Fruit fly (Drosophila melanogaster) whole organism, embryonic: ENCODE results near the gene Reck.

Experiments used
- CG11456 ChIP-seq: fragments of 200-800 bp; sonication (Bioruptor generic); IDR thresholded peaks from 3 replicates; pipeline ENCODE4 v1.3.6; 2022; ENCODE audit warnings: missing biosample characterization, missing genetic modification characterization
- CG12236 ChIP-seq: fragments of 200-800 bp; sonication (Bioruptor generic); optimal IDR thresholded peaks from 2 replicates; lab custom pipeline; 2016; ENCODE audit warnings: missing biosample characterization, missing genetic modification characterization
- Sox102F ChIP-seq: fragments of 200-800 bp; sonication (Bioruptor generic); optimal IDR thresholded peaks from 2 replicates; lab custom pipeline; 2018; ENCODE audit warnings: missing biosample characterization, mild to moderate bottlenecking, missing genetic modification characterization, moderate library complexity
- mam ChIP-seq: fragments of 200-800 bp; sonication (Bioruptor generic); optimal IDR thresholded peaks from 3 replicates; lab custom pipeline; 2016; ENCODE audit warnings: missing biosample characterization, missing genetic modification characterization
- slp2 ChIP-seq: fragments of 200-800 bp; sonication (Bioruptor generic); optimal IDR thresholded peaks from 2 replicates; lab custom pipeline; 2016; ENCODE audit warnings: missing biosample characterization, missing genetic modification characterization

DNA sequence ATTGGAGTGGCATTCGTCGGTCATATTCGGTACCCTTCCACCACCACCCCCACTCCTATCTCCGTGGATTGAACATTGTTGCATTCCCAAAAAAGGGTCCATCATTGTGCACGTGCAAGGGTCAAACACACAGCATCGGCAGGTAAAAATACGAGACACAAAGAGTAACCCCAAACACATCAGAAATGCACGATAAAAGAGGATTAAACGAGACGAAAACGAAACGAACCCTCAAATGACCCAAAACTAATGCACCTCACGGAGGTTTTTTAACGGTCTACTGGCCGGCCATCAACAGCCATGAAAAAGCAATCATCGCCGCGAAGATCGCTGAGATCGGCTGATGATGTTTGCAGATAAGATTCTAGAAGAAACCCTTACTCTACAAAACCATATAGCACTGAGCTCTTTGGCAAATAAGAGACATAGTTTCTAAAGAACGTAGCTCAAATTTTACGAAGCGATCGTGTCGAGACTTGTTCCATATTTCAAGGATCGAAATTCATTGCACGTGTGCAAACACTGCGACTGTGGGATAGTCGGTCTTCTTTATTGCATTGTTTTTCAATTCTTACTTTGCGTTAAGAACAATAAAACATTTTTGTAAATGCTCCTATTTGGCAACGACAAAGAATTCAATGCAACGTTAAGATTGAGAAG lies 47.5 kb downstream of the Reck start:
- TF ChIP-seq slp2 (GFP tag; lab: Kevin White, UChicago) = no peak
- no peak for TF ChIP-seq mam (GFP tag; lab: Kevin White, UChicago)
- no peak for TF ChIP-seq CG12236 (GFP tag; lab: Kevin White, UChicago)
- TF ChIP-seq Sox102F (GFP tag; lab: Kevin White, UChicago) = no peak
- no peak for TF ChIP-seq CG11456 (GFP tag; lab: Robert Waterston, UW)
